Worm (Caenorhabditis elegans): ENCODE measurements around the gene F47G3.3.

ce11 chrX:2362872-2363271, 12.9 kb upstream of the F47G3.3 start:
- TF ChIP-seq tra-4 (tag; optimal IDR thresholded peaks at IDR 0.05), result no peak
- no peak for TF ChIP-seq sea-1 (GFP tag; conservative IDR thresholded peaks at IDR 0.05)
- no peak for TF ChIP-seq ceh-36 (tag; optimal IDR thresholded peaks at IDR 0.05)
- TF ChIP-seq ama-1 (optimal IDR thresholded peaks at IDR 0.05), result no peak
- no peak for TF ChIP-seq pes-1 (GFP tag; IDR thresholded peaks at IDR 0.05)
- no peak for TF ChIP-seq hmbx-1 (tag; optimal IDR thresholded peaks at IDR 0.05)
- no peak for TF ChIP-seq scrt-1 (GFP tag; IDR thresholded peaks at IDR 0.05)
- no peak for TF ChIP-seq ets-7 (tag; optimal IDR thresholded peaks at IDR 0.05)
- no peak for TF ChIP-seq hmg-4 (GFP tag; optimal IDR thresholded peaks at IDR 0.05)
- no peak for TF ChIP-seq hnd-1 (tag; optimal IDR thresholded peaks at IDR 0.05)

All from whole organism, early embryonic.